Worm (Caenorhabditis elegans) whole organism, L3 larva: ENCODE measurements around the gene nsph-4.1.
A peak's percentile ranks its signal among the peaks of the same experiment; 100 is the strongest.
"Not testable (repeated sequence)": the region's sequence is repeated elsewhere in the genome, so short reads cannot be mapped to it uniquely, and the experiment has no call there.

Experiments used
- R02D3.7 ChIP-seq: fragments of 150-350 bp; optimal IDR thresholded peaks from 2 replicates; lab custom pipeline; 2014; ENCODE audit warnings: missing biosample characterization, missing genetic modification characterization
- ZK546.5 ChIP-seq: sonication (generic microtip); optimal IDR thresholded peaks from 2 replicates; lab custom pipeline; 2017; ENCODE audit warnings: missing biosample characterization, missing genetic modification characterization
- aly-2 ChIP-seq: fragments of 150-350 bp; optimal IDR thresholded peaks from 2 replicates; lab custom pipeline; 2014; ENCODE audit warnings: missing biosample characterization, missing genetic modification characterization
- ama-1 ChIP-seq: fragments of 150-350 bp; optimal IDR thresholded peaks from 2 replicates; lab custom pipeline; 2018
- ceh-16 ChIP-seq: sonication (generic microtip); optimal IDR thresholded peaks from 2 replicates; lab custom pipeline; 2017; ENCODE audit warnings: missing biosample characterization, missing genetic modification characterization
- ceh-28 ChIP-seq: fragments of 150-350 bp; optimal IDR thresholded peaks from 2 replicates; lab custom pipeline; 2014; ENCODE audit warnings: missing biosample characterization, missing genetic modification reagents, missing genetic modification characterization
- ceh-82 ChIP-seq: fragments of 150-350 bp; optimal IDR thresholded peaks from 2 replicates; lab custom pipeline; 2014; ENCODE audit warnings: missing biosample characterization, missing genetic modification characterization
- ceh-9 ChIP-seq: sonication (generic microtip); optimal IDR thresholded peaks from 2 replicates; lab custom pipeline; 2018; ENCODE audit warnings: missing biosample characterization, missing genetic modification characterization
- daf-12 ChIP-seq: fragments of 150-350 bp; optimal IDR thresholded peaks from 2 replicates; lab custom pipeline; 2014; ENCODE audit warnings: missing biosample characterization, missing genetic modification reagents, missing genetic modification characterization
- egl-27 ChIP-seq: sonication (generic microtip); optimal IDR thresholded peaks from 4 replicates; lab custom pipeline; 2017; ENCODE audit warnings: missing biosample characterization, missing genetic modification reagents, missing genetic modification characterization
- egl-5 ChIP-seq: fragments of 150-350 bp; optimal IDR thresholded peaks from 2 replicates; lab custom pipeline; 2017; ENCODE audit warnings: missing biosample characterization, missing genetic modification reagents, missing genetic modification characterization, inconsistent platforms
- elt-1 ChIP-seq: fragments of 150-350 bp; optimal IDR thresholded peaks from 2 replicates; lab custom pipeline; 2014; ENCODE audit warnings: missing biosample characterization, missing genetic modification characterization
- elt-2 ChIP-seq: sonication (generic microtip); optimal IDR thresholded peaks from 2 replicates; lab custom pipeline; 2016; ENCODE audit warnings: missing genetic modification reagents, mild to moderate bottlenecking, missing genetic modification characterization, missing compliant biosample characterization
- elt-3 ChIP-seq, 3 experiments: fragments of 150-350 bp in 1 of 3; sonication (generic microtip) in 2 of 3; optimal IDR thresholded peaks; 2 replicates in 2 of 3; 4 replicates in 1 of 3; lab custom pipeline; 2014 to 2017; ENCODE audit warnings: missing biosample characterization in 3 of 3, missing genetic modification characterization in 3 of 3
- eor-1 ChIP-seq, 2 experiments: fragments of 150-350 bp; optimal IDR thresholded peaks; 2 replicates each; lab custom pipeline; 2014 to 2018; ENCODE audit warnings: missing biosample characterization in 2 of 2, missing genetic modification characterization in 2 of 2
- fkh-10 ChIP-seq: sonication (generic microtip); optimal IDR thresholded peaks from 2 replicates; lab custom pipeline; 2017; ENCODE audit warnings: missing biosample characterization, missing genetic modification reagents, missing genetic modification characterization
- fkh-2 ChIP-seq: fragments of 150-350 bp; optimal IDR thresholded peaks from 2 replicates; lab custom pipeline; 2014; ENCODE audit warnings: missing biosample characterization, missing genetic modification reagents, missing genetic modification characterization
- fos-1 ChIP-seq: fragments of 150-350 bp; optimal IDR thresholded peaks from 2 replicates; lab custom pipeline; 2014; ENCODE audit warnings: missing biosample characterization, missing genetic modification characterization
- hmg-11 ChIP-seq: sonication (generic microtip); optimal IDR thresholded peaks from 2 replicates; lab custom pipeline; 2016; ENCODE audit warnings: missing genetic modification characterization, missing compliant biosample characterization
- jun-1 ChIP-seq: fragments of 150-350 bp; optimal IDR thresholded peaks from 2 replicates; lab custom pipeline; 2014; ENCODE audit warnings: missing biosample characterization, missing genetic modification reagents, missing genetic modification characterization
- lin-15B ChIP-seq: fragments of 150-350 bp; optimal IDR thresholded peaks from 2 replicates; lab custom pipeline; 2014; ENCODE audit warnings: missing biosample characterization, missing genetic modification characterization
- lin-39 ChIP-seq: fragments of 150-350 bp; optimal IDR thresholded peaks from 2 replicates; lab custom pipeline; 2018; ENCODE audit warnings: missing biosample characterization, missing genetic modification reagents, missing genetic modification characterization
- lsy-12 ChIP-seq: sonication (generic microtip); optimal IDR thresholded peaks from 2 replicates; lab custom pipeline; 2016; ENCODE audit warnings: mild to moderate bottlenecking, missing genetic modification characterization, missing compliant biosample characterization
- mdl-1 ChIP-seq: fragments of 150-350 bp; optimal IDR thresholded peaks from 2 replicates; lab custom pipeline; 2014; ENCODE audit warnings: missing biosample characterization, missing genetic modification characterization
- mml-1 ChIP-seq: fragments of 150-350 bp; sonication (generic microtip); optimal IDR thresholded peaks from 3 replicates; lab custom pipeline; 2014; ENCODE audit warnings: missing biosample characterization, missing genetic modification characterization
- nfya-1 ChIP-seq: sonication (generic microtip); optimal IDR thresholded peaks from 2 replicates; lab custom pipeline; 2017; ENCODE audit warnings: missing genetic modification characterization, mild to moderate bottlenecking, missing compliant biosample characterization, antibody characterized with exemption, moderate library complexity; ENCODE audit not compliant: insufficient read depth
- nhr-11 ChIP-seq: fragments of 150-350 bp; optimal IDR thresholded peaks from 2 replicates; lab custom pipeline; 2014; ENCODE audit warnings: missing biosample characterization, missing genetic modification characterization
- nhr-12 ChIP-seq: fragments of 150-350 bp; optimal IDR thresholded peaks from 2 replicates; lab custom pipeline; 2014; ENCODE audit warnings: missing biosample characterization, missing genetic modification characterization
- nhr-23 ChIP-seq: fragments of 150-350 bp; optimal IDR thresholded peaks from 2 replicates; lab custom pipeline; 2014; ENCODE audit warnings: missing biosample characterization, missing genetic modification reagents, missing genetic modification characterization
- nhr-237 ChIP-seq: fragments of 150-350 bp; optimal IDR thresholded peaks from 2 replicates; lab custom pipeline; 2014; ENCODE audit warnings: missing biosample characterization, missing genetic modification characterization
- nhr-25 ChIP-seq: sonication (generic microtip); optimal IDR thresholded peaks from 2 replicates; lab custom pipeline; 2017; ENCODE audit warnings: missing biosample characterization, missing genetic modification characterization
- nhr-28 ChIP-seq: fragments of 150-350 bp; optimal IDR thresholded peaks from 2 replicates; lab custom pipeline; 2014; ENCODE audit warnings: missing biosample characterization, missing genetic modification characterization
- nhr-43 ChIP-seq: sonication (generic microtip); optimal IDR thresholded peaks from 2 replicates; lab custom pipeline; 2016; ENCODE audit warnings: mild to moderate bottlenecking, missing genetic modification characterization, missing compliant biosample characterization; ENCODE audit not compliant: poor library complexity, severe bottlenecking
- nhr-67 ChIP-seq: fragments of 150-350 bp; optimal IDR thresholded peaks from 2 replicates; lab custom pipeline; 2014; ENCODE audit warnings: missing biosample characterization, missing genetic modification characterization
- nhr-76 ChIP-seq: fragments of 150-350 bp; sonication (generic microtip); optimal IDR thresholded peaks from 5 replicates; lab custom pipeline; 2014; ENCODE audit warnings: missing biosample characterization, missing genetic modification characterization
- nhr-77 ChIP-seq: fragments of 150-350 bp; optimal IDR thresholded peaks from 2 replicates; lab custom pipeline; 2014; ENCODE audit warnings: missing biosample characterization, missing genetic modification characterization
- pha-4 ChIP-seq: fragments of 150-350 bp; optimal IDR thresholded peaks from 2 replicates; lab custom pipeline; 2014; ENCODE audit warnings: missing biosample characterization, missing genetic modification reagents, missing genetic modification characterization
- pqm-1 ChIP-seq: fragments of 150-350 bp; optimal IDR thresholded peaks from 2 replicates; lab custom pipeline; 2017; ENCODE audit warnings: missing biosample characterization, missing genetic modification characterization, inconsistent platforms
- sea-2 ChIP-seq: fragments of 150-350 bp; sonication (generic microtip); optimal IDR thresholded peaks from 4 replicates; lab custom pipeline; 2014; ENCODE audit warnings: missing biosample characterization, missing genetic modification reagents, missing genetic modification characterization
- skn-1 ChIP-seq: fragments of 150-350 bp; optimal IDR thresholded peaks from 2 replicates; lab custom pipeline; 2014; ENCODE audit warnings: missing biosample characterization, missing genetic modification characterization
- snpc-4 ChIP-seq: fragments of 150-350 bp; optimal IDR thresholded peaks from 2 replicates; lab custom pipeline; 2014; ENCODE audit warnings: missing biosample characterization, missing genetic modification characterization
- tbx-2 ChIP-seq: sonication (generic microtip); optimal IDR thresholded peaks from 2 replicates; lab custom pipeline; 2016; ENCODE audit warnings: mild to moderate bottlenecking, missing genetic modification characterization, missing compliant biosample characterization
- unc-39 ChIP-seq: sonication (generic microtip); optimal IDR thresholded peaks from 4 replicates; lab custom pipeline; 2017; ENCODE audit warnings: missing biosample characterization, missing genetic modification characterization
- unc-62 ChIP-seq: fragments of 150-350 bp; sonication (generic microtip); optimal IDR thresholded peaks from 4 replicates; lab custom pipeline; 2014; ENCODE audit warnings: missing biosample characterization, missing genetic modification reagents, missing genetic modification characterization
- zag-1 ChIP-seq: fragments of 150-350 bp; optimal IDR thresholded peaks from 2 replicates; lab custom pipeline; 2014; ENCODE audit warnings: missing biosample characterization, missing genetic modification characterization
- ztf-11 ChIP-seq: fragments of 150-350 bp; optimal IDR thresholded peaks from 2 replicates; lab custom pipeline; 2014; ENCODE audit warnings: missing biosample characterization, missing genetic modification characterization
- ztf-4 ChIP-seq: fragments of 150-350 bp; optimal IDR thresholded peaks from 2 replicates; lab custom pipeline; 2014; ENCODE audit warnings: missing biosample characterization, missing genetic modification characterization

The nsph-4.1 gene

ce11 chrIV:5226552-5226951 lies at the start of gene nsph-4.1:
nsph-4.1 (plus strand) TSS chrIV:5226852.
- TF ChIP-seq pqm-1 (tag; lab: Kevin White, UChicago); fos-1; zag-1 (tag; lab: Kevin White, UChicago): not testable (repeated sequence)

ce11 chrIV:5183755-5184166 lies 42.9 kb upstream of the nsph-4.1 start, which contains the start of gene W03F8.4:
W03F8.4 (plus strand) TSS chrIV:5184123.
- TF ChIP-seq lin-39 (tag; lab: Kevin White, UChicago) (peak; percentile 71), pha-4 (tag; lab: Kevin White, UChicago) (peak; percentile 94), pqm-1 (tag; lab: Kevin White, UChicago) (peak; percentile 42), nhr-77 (tag; lab: Kevin White, UChicago) (peak; percentile 74), fkh-10 (no peak), elt-1 (tag; lab: Kevin White, UChicago) (peak; percentile 69), elt-3 (tag; optimal IDR thresholded peaks at IDR 0.05; lab: Kevin White, UChicago) (peak in 1 of 3 experiments; percentile 49), nhr-76 (tag; lab: Kevin White, UChicago) (no peak), nhr-25 (tag; lab: Kevin White, UChicago) (peak; percentile 96), mml-1 (tag; lab: Kevin White, UChicago) (no peak), fkh-2 (tag; lab: Kevin White, UChicago) (no peak), zag-1 (tag; lab: Kevin White, UChicago) (no peak), lsy-12 (tag; lab: Kevin White, UChicago) (peak; percentile 91), fos-1 (no peak), egl-27 (peak; percentile 24), ama-1 (peak; percentile 53), ceh-16 (tag; lab: Kevin White, UChicago) (no peak), egl-5 (tag; lab: Kevin White, UChicago) (peak; percentile 92), ZK546.5 (tag; lab: Kevin White, UChicago) (no peak), mdl-1 (tag; lab: Kevin White, UChicago) (no peak), elt-2 (peak; percentile 62), jun-1 (peak; percentile 83), ztf-4 (tag; lab: Kevin White, UChicago) (peak; percentile 74), ztf-11 (no peak), nfya-1 (peak; percentile 91), nhr-237 (tag; lab: Kevin White, UChicago) (no peak), R02D3.7 (tag; lab: Kevin White, UChicago) (peak; percentile 88), nhr-67 (tag; lab: Kevin White, UChicago) (no peak), tbx-2 (tag; lab: Kevin White, UChicago) (peak; percentile 92), nhr-11 (peak; percentile 35), daf-12 (tag; lab: Kevin White, UChicago) (no peak), eor-1 (tag; optimal IDR thresholded peaks at IDR 0.05; lab: Kevin White, UChicago) (no peak), unc-39 (tag; lab: Kevin White, UChicago) (no peak), ceh-9 (tag; lab: Kevin White, UChicago) (no peak), nhr-28 (tag; lab: Kevin White, UChicago) (no peak), nhr-23 (tag; lab: Kevin White, UChicago) (peak; percentile 97), snpc-4 (tag; lab: Kevin White, UChicago) (peak; percentile 93), ceh-28 (tag; lab: Kevin White, UChicago) (peak; percentile 87), unc-62 (GFP tag; lab: Kevin White, UChicago) (no peak), sea-2 (GFP tag; lab: Kevin White, UChicago) (no peak), aly-2 (tag; lab: Kevin White, UChicago) (peak; percentile 28), nhr-12 (tag; lab: Kevin White, UChicago) (no peak), ceh-82 (tag; lab: Kevin White, UChicago) (peak; percentile 87), nhr-43 (tag; lab: Kevin White, UChicago) (peak; percentile 91), skn-1 (tag; lab: Kevin White, UChicago) (peak; percentile 84), lin-15B (tag; lab: Kevin White, UChicago) (peak; percentile 96), hmg-11 (peak; percentile 88)
